Worm (Caenorhabditis elegans): ENCODE results near the gene K11D9.3.
A peak's percentile ranks its signal among the peaks of the same experiment; 100 is the strongest.

ce11 chrIII:10813886-10814285, 11.9 kb upstream of the K11D9.3 start:
- TF ChIP-seq fos-1 (tag; optimal IDR thresholded peaks at IDR 0.05) (no peak), aha-1 (tag) (peak; percentile 96), ama-1 (optimal IDR thresholded peaks at IDR 0.05) (no peak), skn-1 (tag; optimal IDR thresholded peaks at IDR 0.05) (no peak), nhr-77 (tag; optimal IDR thresholded peaks at IDR 0.05) (no peak), unc-39 (tag; optimal IDR thresholded peaks at IDR 0.05) (no peak), hlh-30 (tag; optimal IDR thresholded peaks at IDR 0.05; ENCODE audit: insufficient read depth) (no peak), ZK546.5 (tag; optimal IDR thresholded peaks at IDR 0.05) (no peak), unc-130 (GFP tag; optimal IDR thresholded peaks at IDR 0.05) (no peak), nhr-237 (tag; optimal IDR thresholded peaks at IDR 0.05) (no peak), madf-5 (GFP tag; IDR thresholded peaks at IDR 0.05) (no peak)

Measured in whole organism, L4 larva.